Worm (Caenorhabditis elegans) whole organism, late embryonic: ENCODE data around the gene nog-1.

Source experiments
- F13H6.1 ChIP-seq: sonication (generic microtip); optimal IDR thresholded peaks from 2 replicates; lab custom pipeline; 2016; ENCODE audit warnings: missing genetic modification characterization, missing compliant biosample characterization
- ceh-9 ChIP-seq: sonication (generic microtip); optimal IDR thresholded peaks from 2 replicates; lab custom pipeline; 2016; ENCODE audit warnings: mild to moderate bottlenecking, missing genetic modification characterization, inconsistent platforms, missing compliant biosample characterization
- dmd-4 ChIP-seq: sonication (generic microtip); optimal IDR thresholded peaks from 2 replicates; lab custom pipeline; 2016; ENCODE audit warnings: borderline replicate concordance, missing genetic modification characterization, missing compliant biosample characterization
- elt-2 ChIP-seq: sonication (generic microtip); optimal IDR thresholded peaks from 2 replicates; lab custom pipeline; 2016; ENCODE audit warnings: missing genetic modification reagents, missing genetic modification characterization, missing compliant biosample characterization
- fkh-10 ChIP-seq: fragments of 150-350 bp; optimal IDR thresholded peaks from 2 replicates; lab custom pipeline; 2014; ENCODE audit warnings: missing biosample characterization, missing genetic modification reagents, missing genetic modification characterization
- nfya-1 ChIP-seq: sonication (generic microtip); optimal IDR thresholded peaks from 2 replicates; lab custom pipeline; 2017; ENCODE audit warnings: missing genetic modification characterization, mild to moderate bottlenecking, missing compliant biosample characterization, antibody characterized with exemption, moderate library complexity
- nhr-11 ChIP-seq: fragments of 150-350 bp; optimal IDR thresholded peaks from 2 replicates; lab custom pipeline; 2014; ENCODE audit warnings: missing biosample characterization, missing genetic modification characterization
- pag-3 ChIP-seq: sonication (generic microtip); optimal IDR thresholded peaks from 2 replicates; lab custom pipeline; 2016; ENCODE audit warnings: missing compliant biosample characterization, missing genetic modification characterization, borderline replicate concordance
- pha-4 ChIP-seq: fragments of 150-350 bp; optimal IDR thresholded peaks from 2 replicates; lab custom pipeline; 2018; ENCODE audit warnings: missing biosample characterization, missing genetic modification reagents, missing genetic modification characterization
- unc-55 ChIP-seq: sonication (generic microtip); optimal IDR thresholded peaks from 2 replicates; lab custom pipeline; 2017; ENCODE audit warnings: missing biosample characterization, missing genetic modification reagents, missing genetic modification characterization
- unc-86 ChIP-seq: sonication (generic microtip); optimal IDR thresholded peaks from 2 replicates; lab custom pipeline; 2016; ENCODE audit warnings: missing genetic modification characterization, missing compliant biosample characterization

- TF ChIP-seq elt-2 (tag; lab: Kevin White, UChicago) (no peak), dmd-4 (tag; lab: Kevin White, UChicago) (no peak), ceh-9 (tag; lab: Kevin White, UChicago) (no peak), nfya-1 (no peak), F13H6.1 (tag; lab: Kevin White, UChicago) (no peak), pag-3 (no peak), unc-86 (tag; lab: Kevin White, UChicago) (no peak), pha-4 (tag; lab: Kevin White, UChicago) (no peak), unc-55 (GFP tag; lab: Kevin White, UChicago) (no peak), nhr-11 (tag; lab: Kevin White, UChicago) (no peak), fkh-10 (no peak)
These were observed 6.2 kb upstream of the nog-1 start for ce11 chrIV:387283-388048.
